Fruit fly (Drosophila melanogaster) whole organism, embryonic: ENCODE measurements around the gene CG17450.

ENCODE experiments used
- CG16813 ChIP-seq: fragments of 200-800 bp; sonication (Bioruptor generic); IDR thresholded peaks from 3 replicates; pipeline ENCODE4 v1.3.6; 2022; ENCODE audit warnings: missing biosample characterization, missing genetic modification characterization; ENCODE audit not compliant: partially characterized antibody
- CG6813 ChIP-seq: fragments of 200-800 bp; sonication (Bioruptor generic); optimal IDR thresholded peaks from 2 replicates; lab custom pipeline; 2017; ENCODE audit warnings: missing biosample characterization, missing genetic modification characterization, mild to moderate bottlenecking, moderate library complexity, missing genetic modification reagents
- CG9817 ChIP-seq: fragments of 200-800 bp; sonication (Bioruptor generic); optimal IDR thresholded peaks from 2 replicates; lab custom pipeline; 2018; ENCODE audit warnings: missing biosample characterization, mild to moderate bottlenecking, missing genetic modification characterization, moderate library complexity
- Myb ChIP-seq: fragments of 200-800 bp; sonication (Bioruptor generic); optimal IDR thresholded peaks from 2 replicates; lab custom pipeline; 2016; ENCODE audit warnings: missing biosample characterization, missing genetic modification characterization
- fru ChIP-seq: fragments of >200 bp; optimal IDR thresholded peaks from 2 replicates; lab custom pipeline; 2017
- lov ChIP-seq, 2 experiments: fragments of 200-800 bp in 1 of 2; fragments of >200 bp in 1 of 2; sonication (Bioruptor generic) in 1 of 2; IDR thresholded peaks in 1 of 2; optimal IDR thresholded peaks in 1 of 2; 2 replicates in 1 of 2; 3 replicates in 1 of 2; pipeline versions ENCODE4 v1.3.6 to Lab custom; 2017 to 2022; ENCODE audit warnings: missing biosample characterization in 1 of 2, missing genetic modification characterization in 1 of 2
- pan ChIP-seq, 4 experiments: fragments of >200 bp in 3 of 4; fragments of 200-800 bp in 1 of 4; sonication (Bioruptor generic) in 1 of 4; optimal IDR thresholded peaks in 3 of 4; IDR thresholded peaks in 1 of 4; 2 replicates each; pipeline versions ENCODE4 v1.3.6 to Lab custom; 2017 to 2022; ENCODE audit warnings: missing biosample characterization in 2 of 4, missing genetic modification characterization in 2 of 4, mixed read lengths in 1 of 4
- zfh1 ChIP-seq: fragments of 200-800 bp; sonication (Bioruptor generic); IDR thresholded peaks from 3 replicates; pipeline ENCODE4 v1.3.6; 2022; ENCODE audit warnings: missing biosample characterization, missing genetic modification characterization

dm6 chrX:21632852-21633251 lies 24.1 kb upstream of the CG17450 start:
- TF ChIP-seq zfh1 (no peak), Myb (GFP tag; lab: Kevin White, UChicago) (peak; percentile 7), pan (optimal IDR thresholded peaks at IDR 0.05; lab: Kevin White, UChicago) (no peak), pan (GFP tag; optimal IDR thresholded peaks at IDR 0.05 in 1 of 2, IDR thresholded peaks at IDR 0.05 in 1 of 2) (no peak), fru (lab: Kevin White, UChicago) (no peak), lov (optimal IDR thresholded peaks at IDR 0.05; lab: Kevin White, UChicago) (no peak), lov (GFP tag; IDR thresholded peaks at IDR 0.05; lab: Robert Waterston, UW) (no peak), CG9817 (tag; lab: Kevin White, UChicago) (no peak), CG16813 (GFP tag; lab: Robert Waterston, UW) (no peak), CG6813 (no peak)
